Fruit fly (Drosophila melanogaster): Measurements from ENCODE around the gene CG9592.

CG9592 gene

DNA sequence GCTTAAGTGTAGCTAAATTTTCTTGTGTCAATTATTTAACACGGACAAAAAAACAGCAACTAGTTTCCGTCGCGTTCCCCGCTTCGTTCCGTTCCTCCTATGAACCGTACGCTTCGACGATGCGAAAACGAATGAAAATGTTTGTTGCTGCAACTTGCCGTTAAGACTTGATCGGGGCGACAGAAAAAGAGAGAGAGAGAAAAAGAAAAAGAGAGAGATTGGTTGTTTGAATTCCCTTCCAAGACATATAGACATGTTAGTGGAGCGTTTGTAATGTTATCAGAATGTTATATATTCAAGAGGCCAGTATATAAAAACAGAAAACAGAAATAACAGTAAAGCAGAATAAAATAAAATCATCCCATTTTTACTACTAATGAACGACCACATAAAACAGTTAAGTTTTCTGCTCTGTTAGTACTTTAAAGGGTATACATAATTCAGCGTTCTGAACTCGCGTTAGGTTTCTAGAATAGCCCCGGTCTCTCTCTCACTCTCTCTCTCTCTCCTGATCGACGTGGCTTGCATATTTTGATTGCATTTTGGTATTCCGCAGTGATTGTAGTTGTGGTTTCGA lies 33.3 kb downstream of the CG9592 start, which contains the start of gene Gbs-70E (continued):
- TF ChIP-seq CG1233 (GFP tag; optimal IDR thresholded peaks at IDR 0.05) = peak; percentile 91
- TF ChIP-seq CG6254 (GFP tag; optimal IDR thresholded peaks at IDR 0.05) = peak; percentile 76
- peak; percentile 85 for TF ChIP-seq HLH54F (GFP tag; optimal IDR thresholded peaks at IDR 0.05)
- TF ChIP-seq Lim3 (GFP tag; IDR thresholded peaks at IDR 0.05) = 0 out of 2 replicates have a peak, but pooled peaks have one; percentile 52
- TF ChIP-seq btn (GFP tag; optimal IDR thresholded peaks at IDR 0.05) = peak; percentile 79
- TF ChIP-seq grn (GFP tag; optimal IDR thresholded peaks at IDR 0.05) = peak; percentile 66
- TF ChIP-seq danr (GFP tag; IDR thresholded peaks at IDR 0.05) = peak; percentile 66; the same call in 1 of the 2 replicates
- TF ChIP-seq Taf1 (GFP tag; IDR thresholded peaks at IDR 0.05) = peak; percentile 85
- peak; percentile 80 for TF ChIP-seq slou (GFP tag; optimal IDR thresholded peaks at IDR 0.05)
- TF ChIP-seq lmd (GFP tag; IDR thresholded peaks at IDR 0.05) = peak; percentile 91
- peak; percentile 82 for TF ChIP-seq CG31224 (GFP tag; IDR thresholded peaks at IDR 0.05)
- TF ChIP-seq klu (GFP tag; IDR thresholded peaks at IDR 0.05) = peak; percentile 88; the same call in 1 of the 2 replicates
- peak; percentile 81 for TF ChIP-seq vfl (GFP tag; optimal IDR thresholded peaks at IDR 0.05)
- no peak; the same call in 2 of the 3 replicates for TF ChIP-seq CG6791 (GFP tag; IDR thresholded peaks at IDR 0.05; ENCODE audit: partially characterized antibody)
- peak in 1 of 3 experiments; percentile 92 for TF ChIP-seq lola (GFP tag; optimal IDR thresholded peaks at IDR 0.05)
- peak; percentile 86 for TF ChIP-seq CG12155 (GFP tag; optimal IDR thresholded peaks at IDR 0.05)
- TF ChIP-seq Eip74EF (GFP tag; optimal IDR thresholded peaks at IDR 0.05) = peak in 1 of 2 experiments; percentile 92
- peak; percentile 86 for TF ChIP-seq oc (tag; optimal IDR thresholded peaks at IDR 0.05)
- no peak for TF ChIP-seq zf30C (GFP tag; optimal IDR thresholded peaks at IDR 0.05)
- peak; percentile 88 for TF ChIP-seq jumu (GFP tag; optimal IDR thresholded peaks at IDR 0.05)
- TF ChIP-seq CG6854 (GFP tag; optimal IDR thresholded peaks at IDR 0.05) = peak; percentile 91
- TF ChIP-seq NK7.1 (GFP tag; optimal IDR thresholded peaks at IDR 0.05) = peak; percentile 89
- no peak for TF ChIP-seq unc-4 (GFP tag; IDR thresholded peaks at IDR 0.05; ENCODE audit: partially characterized antibody)
- peak; percentile 51; the same call in 1 of the 2 replicates for TF ChIP-seq MBD-R2 (GFP tag; IDR thresholded peaks at IDR 0.05)
- TF ChIP-seq mld (GFP tag; IDR thresholded peaks at IDR 0.05; ENCODE audit: partially characterized antibody) = no peak
- TF ChIP-seq stwl (tag; optimal IDR thresholded peaks at IDR 0.05) = peak; percentile 31
- TF ChIP-seq ci (GFP tag; IDR thresholded peaks at IDR 0.05) = peak; percentile 90
- peak; percentile 61; the same call in 1 of the 2 replicates for TF ChIP-seq sens-2 (GFP tag; IDR thresholded peaks at IDR 0.05)
- peak; percentile 58 for TF ChIP-seq CG1024 (GFP tag; IDR thresholded peaks at IDR 0.05)
- TF ChIP-seq wor (GFP tag; IDR thresholded peaks at IDR 0.05) = peak; percentile 87
- no peak for TF ChIP-seq Elba2 (GFP tag; optimal IDR thresholded peaks at IDR 0.05)
- TF ChIP-seq ewg (GFP tag; optimal IDR thresholded peaks at IDR 0.05) = peak; percentile 79
- peak; percentile 94 for TF ChIP-seq pum (GFP tag; optimal IDR thresholded peaks at IDR 0.05)
- no peak for TF ChIP-seq Tbp (GFP tag; optimal IDR thresholded peaks at IDR 0.05)
- peak; percentile 88 for TF ChIP-seq rib (GFP tag; IDR thresholded peaks at IDR 0.05)
- TF ChIP-seq CG14667 (GFP tag; IDR thresholded peaks at IDR 0.05) = peak; percentile 84; the same call in 1 of the 2 replicates
- TF ChIP-seq H15 (GFP tag; IDR thresholded peaks at IDR 0.05) = peak; percentile 82
- peak; percentile 70 for TF ChIP-seq CG3065 (GFP tag; optimal IDR thresholded peaks at IDR 0.05)
- peak; percentile 30; the same call in 1 of the 2 replicates for TF ChIP-seq sna (GFP tag; IDR thresholded peaks at IDR 0.05; ENCODE audit: partially characterized antibody)
- peak; percentile 84; the same call in 2 of the 3 replicates for TF ChIP-seq jigr1 (GFP tag; IDR thresholded peaks at IDR 0.05)
- peak; percentile 52; the same call in 1 of the 2 replicates for TF ChIP-seq ato (GFP tag; IDR thresholded peaks at IDR 0.05; ENCODE audit: partially characterized antibody)
- TF ChIP-seq HLH3B (GFP tag; IDR thresholded peaks at IDR 0.05) = peak; percentile 88
- TF ChIP-seq CG7839 (tag; optimal IDR thresholded peaks at IDR 0.05) = peak; percentile 94
- peak; percentile 27 for TF ChIP-seq tup (GFP tag; optimal IDR thresholded peaks at IDR 0.05)
- peak; percentile 89 for TF ChIP-seq Hr3 (GFP tag; optimal IDR thresholded peaks at IDR 0.05)
- peak; percentile 83 for TF ChIP-seq CG32772 (GFP tag; IDR thresholded peaks at IDR 0.05)
- no peak; the same call in 2 of the 3 replicates for TF ChIP-seq sr (GFP tag; IDR thresholded peaks at IDR 0.05)
- peak; percentile 90 for TF ChIP-seq CG31441 (GFP tag; IDR thresholded peaks at IDR 0.05)
- TF ChIP-seq CG2678 (tag; optimal IDR thresholded peaks at IDR 0.05) = peak; percentile 95

Measured in whole organism, embryonic.